Worm (Caenorhabditis elegans) whole organism, mixed stage, embryonic: ENCODE measurements around the gene srw-99.

Experiments
- blmp-1 ChIP-seq: fragments of 150-350 bp; optimal IDR thresholded peaks from 2 replicates; lab custom pipeline; 2014; ENCODE audit warnings: missing biosample characterization, missing genetic modification characterization
- elt-3 ChIP-seq: fragments of 150-350 bp; optimal IDR thresholded peaks from 2 replicates; lab custom pipeline; 2014; ENCODE audit warnings: missing biosample characterization, missing genetic modification characterization
- nhr-12 ChIP-seq: fragments of 150-350 bp; optimal IDR thresholded peaks from 2 replicates; lab custom pipeline; 2014; ENCODE audit warnings: missing biosample characterization, missing genetic modification characterization

DNA sequence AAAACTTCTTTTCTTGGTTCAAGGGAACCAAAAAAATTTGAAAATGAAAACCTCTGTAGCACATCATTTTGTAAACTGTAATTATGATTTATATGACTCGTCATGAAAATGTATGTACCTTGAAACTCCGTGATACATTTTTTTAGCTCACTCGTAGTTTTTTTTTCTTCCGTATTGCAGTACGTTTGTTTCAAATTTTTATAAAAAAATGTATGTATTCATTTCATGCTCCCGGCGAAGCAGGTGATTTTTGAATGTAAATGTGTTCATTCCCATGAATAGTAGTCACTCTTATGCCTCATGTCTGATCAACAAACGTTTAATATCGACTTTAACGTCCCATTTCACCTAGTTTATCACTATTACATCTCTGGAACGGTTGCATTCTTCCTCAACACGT lies 16.8 kb downstream of the srw-99 start, which contains the start of gene sri-27:
- TF ChIP-seq blmp-1 (tag; lab: Kevin White, UChicago) (no peak), nhr-12 (tag; lab: Kevin White, UChicago) (no peak), elt-3 (no peak)
